Worm (Caenorhabditis elegans) whole organism, L2 larva: ENCODE data around the gene Y17G9B.4.
"Not testable (repeated sequence)": the region's sequence is repeated elsewhere in the genome, so short reads cannot be mapped to it uniquely, and the experiment has no call there.

Source experiments
- F13H6.1 ChIP-seq: sonication (generic microtip); optimal IDR thresholded peaks from 2 replicates; lab custom pipeline; 2016; ENCODE audit warnings: missing genetic modification characterization, missing compliant biosample characterization
- R02D3.7 ChIP-seq: fragments of 150-350 bp; optimal IDR thresholded peaks from 2 replicates; lab custom pipeline; 2014; ENCODE audit warnings: missing biosample characterization, missing genetic modification characterization
- ama-1 ChIP-seq: fragments of 150-350 bp; optimal IDR thresholded peaks from 2 replicates; lab custom pipeline; 2018; ENCODE audit warnings: inconsistent platforms
- crh-2 ChIP-seq: sonication (generic microtip); optimal IDR thresholded peaks from 2 replicates; lab custom pipeline; 2017; ENCODE audit warnings: missing biosample characterization, missing genetic modification characterization
- egl-27 ChIP-seq: sonication (generic microtip); optimal IDR thresholded peaks from 3 replicates; lab custom pipeline; 2017; ENCODE audit warnings: missing biosample characterization, missing genetic modification reagents, missing genetic modification characterization
- skn-1 ChIP-seq: sonication (generic microtip); optimal IDR thresholded peaks from 2 replicates; lab custom pipeline; 2017; ENCODE audit warnings: missing biosample characterization, missing genetic modification characterization
- unc-39 ChIP-seq: fragments of 150-350 bp; optimal IDR thresholded peaks from 2 replicates; lab custom pipeline; 2014; ENCODE audit warnings: missing biosample characterization, missing genetic modification characterization
- zag-1 ChIP-seq: fragments of 150-350 bp; optimal IDR thresholded peaks from 2 replicates; lab custom pipeline; 2014; ENCODE audit warnings: missing biosample characterization, missing genetic modification characterization
- ztf-1 ChIP-seq: fragments of 200-800 bp; sonication (Bioruptor generic); conservative IDR thresholded peaks from 2 replicates; pipeline ENCODE4 v1.3.6; 2022; ENCODE audit warnings: missing genetic modification characterization, missing compliant biosample characterization
- ztf-11 ChIP-seq: sonication (generic microtip); optimal IDR thresholded peaks from 2 replicates; lab custom pipeline; 2017; ENCODE audit warnings: missing biosample characterization, missing genetic modification characterization

ce11 chrIV:4720522-4720921 lies 31.4 kb upstream of the Y17G9B.4 start:
- not testable (repeated sequence) for TF ChIP-seq ztf-11 (tag; lab: Kevin White, UChicago); zag-1 (tag; lab: Kevin White, UChicago); crh-2 (tag; lab: Kevin White, UChicago); skn-1 (tag; lab: Kevin White, UChicago); unc-39 (tag; lab: Kevin White, UChicago); egl-27 (tag; lab: Kevin White, UChicago); R02D3.7 (tag; lab: Kevin White, UChicago); ztf-1; ama-1 (lab: Kevin White, UChicago)
- peak; percentile 14 for TF ChIP-seq F13H6.1 (tag; lab: Kevin White, UChicago)
